Fruit fly (Drosophila melanogaster) S2 (cell line): ENCODE data around the gene CG31769.

ENCODE experiments used
- CG8478 ChIP-seq: fragments of >200 bp; optimal IDR thresholded peaks from 2 replicates; lab custom pipeline; 2018
- CTCF ChIP-seq, 2 experiments: fragments of >200 bp; optimal IDR thresholded peaks; 2 replicates each; lab custom pipeline; 2018

DNA sequence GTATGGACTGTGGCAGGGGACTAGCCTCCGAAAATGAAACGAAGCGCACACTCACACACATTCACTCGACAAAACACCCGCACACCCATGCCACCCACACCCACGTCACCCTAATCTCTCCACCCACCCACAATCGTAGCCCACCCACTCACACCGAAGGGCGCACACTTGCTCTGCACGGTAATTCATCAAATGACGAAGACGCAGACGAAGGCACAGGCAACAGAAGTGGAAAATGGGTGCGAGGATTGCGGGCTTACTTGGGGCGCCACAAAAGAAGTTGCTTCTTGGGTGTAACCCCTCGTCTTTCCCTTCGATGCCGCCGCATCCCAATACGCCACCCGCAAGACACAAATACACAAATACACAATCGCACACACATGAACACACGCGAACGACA is 25.7 kb upstream of the CG31769 start:
- TF ChIP-seq CTCF (optimal IDR thresholded peaks at IDR 0.05; lab: Kevin White, UChicago) (no peak), CG8478 (lab: Kevin White, UChicago) (no peak)
